Fruit fly (Drosophila melanogaster) whole organism, embryonic: ENCODE measurements around the gene Rpn2.

Experiments
- CG11504 ChIP-seq: fragments of 200-800 bp; sonication (Bioruptor generic); optimal IDR thresholded peaks from 3 replicates; lab custom pipeline; 2019; ENCODE audit warnings: missing biosample characterization, mild to moderate bottlenecking, missing genetic modification characterization, moderate library complexity
- CG12071 ChIP-seq: fragments of 200-800 bp; sonication (Bioruptor generic); optimal IDR thresholded peaks from 3 replicates; lab custom pipeline; 2018; ENCODE audit warnings: missing biosample characterization, mild to moderate bottlenecking, missing genetic modification characterization
- CG12659 ChIP-seq: fragments of 200-800 bp; sonication (Bioruptor generic); optimal IDR thresholded peaks from 3 replicates; lab custom pipeline; 2017; ENCODE audit warnings: mild to moderate bottlenecking, missing biosample characterization, missing genetic modification reagents, missing genetic modification characterization
- CG13624 ChIP-seq: fragments of 200-800 bp; sonication (Bioruptor generic); optimal IDR thresholded peaks from 2 replicates; lab custom pipeline; 2016; ENCODE audit warnings: missing biosample characterization, missing genetic modification characterization
- CG15011 ChIP-seq: fragments of 200-800 bp; sonication (Bioruptor generic); optimal IDR thresholded peaks from 3 replicates; lab custom pipeline; 2018; ENCODE audit warnings: missing biosample characterization, mild to moderate bottlenecking, missing genetic modification characterization
- CG16779 ChIP-seq: fragments of 200-800 bp; sonication (Bioruptor generic); IDR thresholded peaks from 2 replicates; pipeline ENCODE4 v1.3.6; 2022; ENCODE audit warnings: missing biosample characterization, missing genetic modification characterization
- CG1832 ChIP-seq: fragments of 200-800 bp; sonication (Bioruptor generic); optimal IDR thresholded peaks from 2 replicates; lab custom pipeline; 2017; ENCODE audit warnings: missing biosample characterization, mild to moderate bottlenecking, missing genetic modification characterization, inconsistent platforms
- CG2120 ChIP-seq: fragments of 200-800 bp; sonication (Bioruptor generic); optimal IDR thresholded peaks from 3 replicates; lab custom pipeline; 2016; ENCODE audit warnings: missing biosample characterization, missing genetic modification characterization
- CG31224 ChIP-seq: fragments of 200-800 bp; sonication (Bioruptor generic); IDR thresholded peaks from 2 replicates; pipeline ENCODE4 v1.3.6; 2022; ENCODE audit warnings: missing biosample characterization, missing genetic modification characterization
- CG32772 ChIP-seq: fragments of 200-800 bp; sonication (Bioruptor generic); IDR thresholded peaks from 2 replicates; pipeline ENCODE4 v1.3.6; 2022; ENCODE audit warnings: missing biosample characterization, missing genetic modification characterization
- CG3838 ChIP-seq: fragments of 200-800 bp; sonication (Bioruptor generic); optimal IDR thresholded peaks from 3 replicates; lab custom pipeline; 2016; ENCODE audit warnings: missing biosample characterization, missing genetic modification characterization
- CG43689 ChIP-seq: fragments of 200-800 bp; sonication (Bioruptor generic); IDR thresholded peaks from 2 replicates; pipeline ENCODE4 v1.3.6; 2022; ENCODE audit warnings: missing biosample characterization, missing genetic modification characterization
- CG7745 ChIP-seq: fragments of 200-800 bp; sonication (Bioruptor generic); optimal IDR thresholded peaks from 2 replicates; lab custom pipeline; 2018; ENCODE audit warnings: missing biosample characterization, mild to moderate bottlenecking, missing genetic modification characterization, moderate library complexity
- CG7786 ChIP-seq: fragments of 200-800 bp; sonication (Bioruptor generic); optimal IDR thresholded peaks from 2 replicates; lab custom pipeline; 2016; ENCODE audit warnings: missing biosample characterization, missing genetic modification characterization
- CG8281 ChIP-seq: fragments of 200-800 bp; sonication (Bioruptor generic); optimal IDR thresholded peaks from 2 replicates; lab custom pipeline; 2018; ENCODE audit warnings: missing biosample characterization, mild to moderate bottlenecking, missing genetic modification characterization, moderate library complexity
- CG8388 ChIP-seq: fragments of 200-800 bp; sonication (Bioruptor generic); optimal IDR thresholded peaks from 2 replicates; lab custom pipeline; 2019; ENCODE audit warnings: missing biosample characterization, mild to moderate bottlenecking, missing genetic modification characterization, moderate library complexity
- CG8478 ChIP-seq: fragments of >200 bp; optimal IDR thresholded peaks from 2 replicates; lab custom pipeline; 2018
- CG8924 ChIP-seq: fragments of 200-800 bp; optimal IDR thresholded peaks from 3 replicates; lab custom pipeline; 2019; ENCODE audit warnings: missing biosample characterization, mild to moderate bottlenecking, missing genetic modification characterization, moderate library complexity
- Eip74EF ChIP-seq, 2 experiments: fragments of 200-800 bp in 1 of 2; fragments of >200 bp in 1 of 2; sonication (Bioruptor generic) in 1 of 2; optimal IDR thresholded peaks; 2 replicates each; lab custom pipeline; 2017 to 2019; ENCODE audit warnings: missing biosample characterization in 2 of 2, missing genetic modification characterization in 2 of 2, mild to moderate bottlenecking in 1 of 2, moderate library complexity in 1 of 2
- Fer1 ChIP-seq: fragments of 200-800 bp; sonication (Bioruptor generic); optimal IDR thresholded peaks from 2 replicates; lab custom pipeline; 2017; ENCODE audit warnings: missing biosample characterization, mild to moderate bottlenecking, missing genetic modification characterization
- GATAe ChIP-seq: fragments of 200-800 bp; sonication (Bioruptor generic); conservative IDR thresholded peaks from 2 replicates; pipeline ENCODE4 v1.3.6; 2022; ENCODE audit warnings: missing biosample characterization, missing genetic modification characterization
- HLH3B ChIP-seq: fragments of 200-800 bp; sonication (Bioruptor generic); IDR thresholded peaks from 2 replicates; pipeline ENCODE4 v1.3.6; 2022; ENCODE audit warnings: missing biosample characterization, missing genetic modification characterization
- Hey ChIP-seq: fragments of 200-800 bp; sonication (Bioruptor generic); optimal IDR thresholded peaks from 3 replicates; lab custom pipeline; 2018; ENCODE audit warnings: missing biosample characterization, mild to moderate bottlenecking, missing genetic modification characterization
- Hr78 ChIP-seq, 2 experiments: fragments of 200-800 bp in 1 of 2; fragments of >200 bp in 1 of 2; sonication (Bioruptor generic) in 1 of 2; optimal IDR thresholded peaks; 2 replicates each; lab custom pipeline; 2017 to 2019; ENCODE audit warnings: missing biosample characterization in 2 of 2, missing genetic modification characterization in 2 of 2, mild to moderate bottlenecking in 1 of 2, moderate library complexity in 1 of 2
- Lhr ChIP-seq: fragments of 200-800 bp; sonication (Bioruptor generic); optimal IDR thresholded peaks from 3 replicates; lab custom pipeline; 2017; ENCODE audit warnings: mild to moderate bottlenecking, missing biosample characterization, missing genetic modification reagents, missing genetic modification characterization
- NC2β ChIP-seq: fragments of 200-800 bp; sonication (Bioruptor generic); optimal IDR thresholded peaks from 2 replicates; lab custom pipeline; 2016; ENCODE audit warnings: missing biosample characterization, missing genetic modification characterization
- NFAT ChIP-seq: fragments of 200-800 bp; sonication (Bioruptor generic); IDR thresholded peaks from 2 replicates; pipeline ENCODE4 v1.3.6; 2022; ENCODE audit warnings: missing biosample characterization, missing genetic modification characterization
- Poxn ChIP-seq: fragments of 200-800 bp; sonication (Bioruptor generic); IDR thresholded peaks from 2 replicates; pipeline ENCODE4 v1.3.6; 2022; ENCODE audit warnings: missing biosample characterization, missing genetic modification characterization
- Rfx ChIP-seq: fragments of 200-800 bp; sonication (Bioruptor generic); IDR thresholded peaks from 2 replicates; pipeline ENCODE4 v1.3.6; 2022; ENCODE audit warnings: missing biosample characterization, missing genetic modification characterization
- Sry-δ ChIP-seq: fragments of 200-800 bp; sonication (Bioruptor generic); optimal IDR thresholded peaks from 2 replicates; lab custom pipeline; 2016; ENCODE audit warnings: missing biosample characterization, missing genetic modification characterization
- TFAM ChIP-seq: fragments of 200-800 bp; sonication (Bioruptor generic); optimal IDR thresholded peaks from 2 replicates; lab custom pipeline; 2017; ENCODE audit warnings: missing biosample characterization, missing genetic modification characterization, inconsistent platforms
- Taf1 ChIP-seq: fragments of 200-800 bp; sonication (Bioruptor generic); IDR thresholded peaks from 2 replicates; pipeline ENCODE4 v1.3.6; 2022; ENCODE audit warnings: missing biosample characterization, missing genetic modification characterization
- Tbp ChIP-seq: fragments of >200 bp; optimal IDR thresholded peaks from 2 replicates; lab custom pipeline; 2018; ENCODE audit warnings: missing biosample characterization, missing genetic modification characterization
- Trl ChIP-seq, 3 experiments: fragments of >200 bp in 2 of 3; fragments of 200-800 bp in 1 of 3; sonication (Bioruptor generic) in 1 of 3; optimal IDR thresholded peaks; 2 replicates in 1 of 3; 3 replicates in 2 of 3; lab custom pipeline; 2016 to 2017; ENCODE audit warnings: missing biosample characterization in 1 of 3, missing genetic modification characterization in 1 of 3
- Xbp1 ChIP-seq: fragments of 200-800 bp; sonication (Bioruptor generic); optimal IDR thresholded peaks from 3 replicates; lab custom pipeline; 2016; ENCODE audit warnings: missing biosample characterization, mild to moderate bottlenecking, missing genetic modification characterization
- ap ChIP-seq: fragments of 200-800 bp; sonication (Bioruptor generic); IDR thresholded peaks from 2 replicates; pipeline ENCODE4 v1.3.6; 2022; ENCODE audit warnings: missing biosample characterization, missing genetic modification characterization
- bab2 ChIP-seq: fragments of 200-800 bp; sonication (Bioruptor generic); optimal IDR thresholded peaks from 2 replicates; lab custom pipeline; 2016; ENCODE audit warnings: missing biosample characterization, missing genetic modification characterization
- btn ChIP-seq: fragments of 200-800 bp; sonication (Bioruptor generic); optimal IDR thresholded peaks from 2 replicates; lab custom pipeline; 2016; ENCODE audit warnings: missing biosample characterization, missing genetic modification characterization
- cas ChIP-seq: fragments of 200-800 bp; sonication (Bioruptor generic); IDR thresholded peaks from 2 replicates; pipeline ENCODE4 v1.3.6; 2022; ENCODE audit warnings: missing biosample characterization, missing genetic modification characterization
- chm ChIP-seq: fragments of 200-800 bp; sonication (Bioruptor generic); IDR thresholded peaks from 2 replicates; pipeline ENCODE4 v1.3.6; 2022; ENCODE audit warnings: missing biosample characterization, missing genetic modification characterization
- ci ChIP-seq: fragments of 200-800 bp; sonication (Bioruptor generic); IDR thresholded peaks from 3 replicates; pipeline ENCODE4 v1.3.6; 2022; ENCODE audit warnings: missing biosample characterization, missing genetic modification characterization
- danr ChIP-seq: fragments of 200-800 bp; sonication (Bioruptor generic); IDR thresholded peaks from 2 replicates; pipeline ENCODE4 v1.3.6; 2022; ENCODE audit warnings: missing biosample characterization, missing genetic modification characterization
- dimm ChIP-seq: fragments of 200-800 bp; sonication (Bioruptor generic); IDR thresholded peaks from 2 replicates; pipeline ENCODE4 v1.3.6; 2022; ENCODE audit warnings: missing biosample characterization, missing genetic modification characterization
- disco-r ChIP-seq: fragments of 200-800 bp; sonication (Bioruptor generic); optimal IDR thresholded peaks from 2 replicates; lab custom pipeline; 2016; ENCODE audit warnings: missing biosample characterization, missing genetic modification characterization
- ems ChIP-seq: fragments of 200-800 bp; sonication (Bioruptor generic); optimal IDR thresholded peaks from 3 replicates; lab custom pipeline; 2016; ENCODE audit warnings: missing biosample characterization, missing genetic modification characterization
- fru ChIP-seq: fragments of >200 bp; optimal IDR thresholded peaks from 2 replicates; lab custom pipeline; 2017
- ftz-f1 ChIP-seq: fragments of 200-800 bp; sonication (Bioruptor generic); optimal IDR thresholded peaks from 2 replicates; lab custom pipeline; 2016; ENCODE audit warnings: missing biosample characterization, missing genetic modification characterization
- h ChIP-seq: fragments of >200 bp; optimal IDR thresholded peaks from 2 replicates; lab custom pipeline; 2017
- mam ChIP-seq: fragments of 200-800 bp; sonication (Bioruptor generic); optimal IDR thresholded peaks from 3 replicates; lab custom pipeline; 2016; ENCODE audit warnings: missing biosample characterization, missing genetic modification characterization
- org-1 ChIP-seq: fragments of 200-800 bp; sonication (Bioruptor generic); optimal IDR thresholded peaks from 2 replicates; lab custom pipeline; 2017; ENCODE audit warnings: missing biosample characterization, missing genetic modification characterization
- ssp ChIP-seq: fragments of 200-800 bp; sonication (Bioruptor generic); IDR thresholded peaks from 2 replicates; pipeline ENCODE4 v1.3.6; 2022; ENCODE audit warnings: missing biosample characterization, missing genetic modification characterization
- vfl ChIP-seq: fragments of 200-800 bp; sonication (Bioruptor generic); optimal IDR thresholded peaks from 2 replicates; lab custom pipeline; 2016; ENCODE audit warnings: missing biosample characterization, missing genetic modification characterization

Gene Rpn2

dm6 chr3R:29151621-29152092 is 1.7 kb upstream of the Rpn2 start, which contains the start of gene eIF2D (continued):
- TF ChIP-seq NC2β (GFP tag; lab: Kevin White, UChicago) (peak; percentile 5), Rfx (peak; percentile 76), dimm (GFP tag; lab: Robert Waterston, UW) (0 out of 2 replicates have a peak, but pooled peaks have one; percentile 14), Tbp (GFP tag; lab: Kevin White, UChicago) (no peak), CG12071 (GFP tag; lab: Kevin White, UChicago) (no peak), CG3838 (GFP tag; lab: Kevin White, UChicago) (no peak), h (lab: Kevin White, UChicago) (no peak), CG13624 (peak; percentile 51), btn (GFP tag; lab: Kevin White, UChicago) (no peak), CG8924 (tag; lab: Kevin White, UChicago) (peak; percentile 67), CG8478 (lab: Kevin White, UChicago) (no peak), Eip74EF (GFP tag; optimal IDR thresholded peaks at IDR 0.05; lab: Kevin White, UChicago) (peak in 1 of 2 experiments; percentile 63), Xbp1 (GFP tag; lab: Kevin White, UChicago) (peak; percentile 46), NFAT (GFP tag; lab: Robert Waterston, UW) (peak; percentile 50; the same call in 1 of the 2 replicates), GATAe (GFP tag; lab: Robert Waterston, UW) (no peak), mam (GFP tag; lab: Kevin White, UChicago) (peak; percentile 45), CG31224 (GFP tag; lab: Robert Waterston, UW) (no peak; the same call in 1 of the 2 replicates), CG1832 (GFP tag; lab: Kevin White, UChicago) (no peak), CG2120 (peak; percentile 64), TFAM (GFP tag; lab: Kevin White, UChicago) (no peak), Lhr (GFP tag; lab: Kevin White, UChicago) (no peak), Hey (tag; lab: Kevin White, UChicago) (no peak), ap (GFP tag; lab: Robert Waterston, UW) (0 out of 2 replicates have a peak, but pooled peaks have one; percentile 21), CG7786 (GFP tag; lab: Kevin White, UChicago) (peak; percentile 35), CG7745 (tag; lab: Kevin White, UChicago) (no peak), CG32772 (no peak), ssp (GFP tag; lab: Robert Waterston, UW) (no peak), disco-r (GFP tag; lab: Kevin White, UChicago) (no peak), CG8388 (peak; percentile 45), Poxn (GFP tag; lab: Robert Waterston, UW) (no peak), CG16779 (GFP tag; lab: Robert Waterston, UW) (0 out of 2 replicates have a peak, but pooled peaks have one; percentile 14), org-1 (GFP tag; lab: Kevin White, UChicago) (no peak), HLH3B (GFP tag; lab: Robert Waterston, UW) (peak; percentile 61; the same call in 1 of the 2 replicates), Taf1 (GFP tag; lab: Robert Waterston, UW) (0 out of 2 replicates have a peak, but pooled peaks have one; percentile 31), danr (GFP tag; lab: Robert Waterston, UW) (no peak), CG43689 (GFP tag; lab: Robert Waterston, UW) (no peak), ci (GFP tag; lab: Robert Waterston, UW) (peak; percentile 81; the same call in 2 of the 3 replicates), cas (GFP tag; lab: Robert Waterston, UW) (peak; percentile 71), CG11504 (no peak), CG12659 (GFP tag; lab: Kevin White, UChicago) (peak; percentile 53), Fer1 (GFP tag; lab: Kevin White, UChicago) (peak; percentile 68), bab2 (GFP tag; lab: Kevin White, UChicago) (peak; percentile 37), fru (no peak), ems (GFP tag; lab: Kevin White, UChicago) (peak; percentile 27), Sry-δ (peak; percentile 24), ftz-f1 (GFP tag; lab: Kevin White, UChicago) (no peak), CG8281 (tag; lab: Kevin White, UChicago) (no peak), Hr78 (GFP tag; optimal IDR thresholded peaks at IDR 0.05; lab: Kevin White, UChicago) (no peak), Trl (optimal IDR thresholded peaks at IDR 0.05; lab: Kevin White, UChicago) (no peak), Trl (GFP tag; optimal IDR thresholded peaks at IDR 0.05; lab: Kevin White, UChicago) (peak; percentile 66), CG15011 (no peak), vfl (no peak), chm (GFP tag; lab: Robert Waterston, UW) (peak; percentile 72)
